Worm (Caenorhabditis elegans): ENCODE results near the gene nspd-2.

DNA sequence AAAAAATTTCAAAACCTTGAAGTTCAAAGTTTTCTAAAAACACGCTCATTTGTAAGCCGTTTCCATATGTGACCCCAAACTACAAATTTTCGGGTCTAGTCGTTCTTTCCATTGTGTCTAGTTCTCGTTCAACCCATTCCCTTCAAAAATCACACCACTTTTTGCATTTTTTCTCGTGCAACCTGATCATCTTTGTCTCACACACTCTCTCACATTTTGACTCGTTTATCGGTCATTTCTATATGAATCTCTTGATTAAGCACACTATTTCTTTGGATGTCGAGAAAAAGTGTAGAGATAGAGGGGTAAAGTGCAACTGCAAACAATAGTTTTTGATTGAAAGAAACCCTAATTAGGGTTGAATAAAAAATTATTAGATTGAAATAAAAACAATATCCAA is 40.3 kb upstream of the nspd-2 start:
- no peak for TF ChIP-seq saeg-2 (GFP tag; IDR thresholded peaks at IDR 0.05)
- TF ChIP-seq nhr-28 (tag; optimal IDR thresholded peaks at IDR 0.05), result peak; percentile 96
- TF ChIP-seq unc-62 (GFP tag; optimal IDR thresholded peaks at IDR 0.05 in 1 of 2), result peak in 1 of 2 experiments; percentile 97
- no peak for TF ChIP-seq unc-62 (tag; optimal IDR thresholded peaks at IDR 0.05)
- no peak for TF ChIP-seq R02D3.7 (tag; optimal IDR thresholded peaks at IDR 0.05)
- TF ChIP-seq dpl-1 (GFP tag; optimal IDR thresholded peaks at IDR 0.05), result peak; percentile 3
